Worm (Caenorhabditis elegans): ENCODE data around the gene vit-2.

The vit-2 gene

DNA sequence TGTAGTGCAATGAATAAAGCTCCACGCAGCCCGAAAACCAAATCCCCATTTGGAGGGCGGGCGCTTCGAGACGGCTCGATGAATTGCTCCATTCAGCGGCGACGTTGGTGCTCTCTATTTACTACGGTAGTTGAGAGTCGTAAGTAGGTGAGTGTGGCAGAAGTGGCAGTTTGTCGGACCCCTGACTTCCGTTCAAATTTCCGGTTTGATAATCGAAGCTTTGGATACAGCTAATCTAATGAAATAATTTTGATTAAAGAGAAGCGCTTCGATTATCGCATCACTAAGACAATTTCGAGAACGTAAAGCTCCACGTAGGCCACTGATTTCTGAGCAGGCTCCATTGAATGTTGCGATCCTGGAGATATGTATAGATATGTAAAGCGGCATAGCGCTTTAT is 16.3 kb upstream of the vit-2 start, which contains the start of gene ets-5:
Gene ets-5, minus strand, starts transcription at position 32 of the 400 bp plus-strand sequence.
- TF ChIP-seq W03F9.2 (tag; optimal IDR thresholded peaks at IDR 0.05) (no peak), dao-5 (tag; optimal IDR thresholded peaks at IDR 0.05) (no peak), him-1 (tag; optimal IDR thresholded peaks at IDR 0.05) (no peak)

DNA sequence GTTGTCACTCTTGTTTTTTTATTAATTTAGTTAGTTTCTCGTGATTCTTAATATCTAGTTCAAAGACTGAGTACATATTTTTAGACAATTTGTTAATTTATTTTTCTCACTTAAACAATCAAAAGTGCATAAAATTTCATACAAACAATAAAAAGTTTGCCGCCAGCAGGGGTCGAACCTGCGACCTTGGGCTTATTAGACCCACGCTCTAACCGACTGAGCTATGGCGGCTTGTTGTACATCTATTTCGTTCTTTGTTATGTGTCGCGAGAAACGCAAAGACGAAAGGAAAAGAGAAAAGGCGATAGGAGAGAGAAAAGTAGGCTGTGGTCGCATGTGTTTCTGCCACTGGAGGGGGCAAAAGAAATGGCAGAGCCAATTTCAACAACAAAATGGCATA is 15.4 kb upstream of the vit-2 start:
- TF ChIP-seq him-1 (tag; optimal IDR thresholded peaks at IDR 0.05) (peak; percentile 84), dao-5 (tag; optimal IDR thresholded peaks at IDR 0.05) (peak; percentile 71), W03F9.2 (tag; optimal IDR thresholded peaks at IDR 0.05) (peak; percentile 37)

DNA sequence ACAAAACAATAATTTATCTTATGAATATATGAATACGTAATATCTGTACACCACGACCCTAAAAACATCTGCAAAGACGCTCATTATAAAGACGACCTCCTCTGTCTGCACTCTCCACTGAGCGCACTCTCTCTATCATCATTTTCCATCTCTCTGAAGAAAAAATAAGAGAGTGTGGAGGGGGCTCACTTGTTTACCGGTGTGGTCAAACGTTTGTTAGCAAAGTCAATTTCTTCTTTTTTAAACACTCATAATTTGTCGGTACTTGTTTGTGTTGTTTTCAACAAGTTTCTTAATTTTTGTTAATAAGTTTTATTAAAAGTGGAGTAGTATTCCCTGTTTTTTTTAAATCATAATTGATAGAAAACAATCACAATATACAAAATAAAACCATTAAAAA is 14.6 kb upstream of the vit-2 start:
- TF ChIP-seq him-1 (tag; optimal IDR thresholded peaks at IDR 0.05): no peak
- TF ChIP-seq dao-5 (tag; optimal IDR thresholded peaks at IDR 0.05): no peak
- TF ChIP-seq W03F9.2 (tag; optimal IDR thresholded peaks at IDR 0.05): no peak

DNA sequence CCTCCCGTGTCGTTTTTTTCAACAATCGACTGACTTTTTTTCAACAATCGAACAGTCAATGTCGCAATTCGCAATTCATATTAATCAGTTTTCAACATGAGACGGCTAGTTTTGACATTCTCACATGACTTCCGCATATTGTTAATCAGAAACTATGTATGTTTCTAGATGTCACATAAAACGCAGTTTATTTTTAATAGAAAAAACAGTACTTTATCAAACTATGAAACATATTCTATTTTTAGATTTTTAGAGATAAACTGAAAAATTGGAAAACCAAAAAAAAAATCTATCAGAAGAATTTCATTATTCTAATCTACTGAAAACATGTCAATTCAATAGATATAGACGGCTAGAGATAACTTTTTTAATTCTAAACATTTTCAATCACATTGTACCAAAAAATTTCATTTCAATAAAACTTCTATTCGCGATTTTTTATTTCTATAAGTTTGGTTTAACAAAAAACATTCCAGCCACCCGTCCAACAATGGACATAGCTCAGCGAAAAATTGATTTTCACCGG is 13.4 kb upstream of the vit-2 start, which contains the start of gene pnk-4:
Gene pnk-4, plus strand, starts transcription at position 476 of the 526 bp plus-strand sequence.
- TF ChIP-seq him-1 (tag; optimal IDR thresholded peaks at IDR 0.05): no peak
- no peak for TF ChIP-seq W03F9.2 (tag; optimal IDR thresholded peaks at IDR 0.05)
- no peak for TF ChIP-seq dao-5 (tag; optimal IDR thresholded peaks at IDR 0.05)

DNA sequence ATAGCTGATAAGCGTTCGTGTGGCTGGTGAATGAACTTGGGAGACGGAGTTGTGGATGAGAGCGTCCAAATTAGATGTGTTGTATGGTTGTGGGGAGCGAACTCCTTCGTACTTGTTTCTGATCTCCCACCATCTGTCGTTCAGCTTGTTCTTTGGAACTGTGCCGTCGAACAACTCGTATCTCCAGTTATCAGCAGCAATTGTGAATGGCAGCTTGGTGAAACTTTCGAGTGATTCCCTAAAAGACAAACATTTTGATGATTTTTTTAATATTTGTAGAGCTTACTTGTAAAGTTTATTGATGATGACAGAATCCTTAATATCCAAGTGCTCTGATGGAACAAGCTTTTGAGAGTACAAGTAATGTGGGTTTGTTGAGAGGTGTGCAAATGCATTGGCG is 6.8 kb upstream of the vit-2 start:
- TF ChIP-seq W03F9.2 (tag; optimal IDR thresholded peaks at IDR 0.05) (no peak), dao-5 (tag; optimal IDR thresholded peaks at IDR 0.05) (no peak), him-1 (tag; optimal IDR thresholded peaks at IDR 0.05) (no peak)

DNA sequence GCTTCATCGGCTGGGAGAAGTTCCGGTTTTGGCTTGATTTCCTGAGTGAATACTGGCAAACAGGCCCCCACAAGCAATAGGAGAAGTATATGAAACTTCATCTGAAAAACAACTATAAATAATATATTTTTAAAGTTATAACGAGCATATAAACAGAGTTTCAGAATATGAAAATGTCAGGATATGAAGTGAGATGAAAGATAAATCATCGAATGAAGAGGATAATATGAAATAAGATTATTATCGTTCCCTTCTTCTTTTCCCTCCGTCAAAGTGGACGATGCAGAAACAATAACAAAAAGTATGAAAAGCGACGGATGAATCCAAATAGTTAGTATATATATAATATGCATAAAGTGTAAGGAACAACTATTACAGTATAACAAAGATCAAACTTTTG is 3.9 kb upstream of the vit-2 start, which contains the start of gene acn-1:
Gene acn-1, minus strand, starts transcription at position 101 of the 400 bp plus-strand sequence.
- TF ChIP-seq W03F9.2 (tag; optimal IDR thresholded peaks at IDR 0.05) (no peak), him-1 (tag; optimal IDR thresholded peaks at IDR 0.05) (no peak), dao-5 (tag; optimal IDR thresholded peaks at IDR 0.05) (no peak)

DNA sequence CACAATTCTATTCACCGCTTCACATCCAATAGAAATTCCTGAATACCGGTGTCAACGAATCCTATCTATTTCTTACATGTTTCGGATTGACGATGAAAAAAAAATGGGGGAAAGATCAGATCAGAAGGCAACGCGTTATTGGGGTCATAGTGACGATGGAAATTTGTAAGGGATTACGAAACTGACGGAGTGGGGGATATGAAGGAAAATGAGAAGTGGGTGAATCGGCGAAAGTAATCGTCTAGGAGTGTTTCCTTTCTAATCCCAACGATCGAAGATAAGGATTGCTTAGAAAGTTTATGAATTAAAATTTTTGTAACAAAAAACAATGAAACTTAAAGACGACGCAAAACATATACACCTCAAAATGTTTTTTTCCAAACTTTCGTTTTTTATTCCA is 1.9 kb upstream of the vit-2 start:
- TF ChIP-seq him-1 (tag; optimal IDR thresholded peaks at IDR 0.05): no peak
- TF ChIP-seq W03F9.2 (tag; optimal IDR thresholded peaks at IDR 0.05): no peak
- TF ChIP-seq dao-5 (tag; optimal IDR thresholded peaks at IDR 0.05): no peak

DNA sequence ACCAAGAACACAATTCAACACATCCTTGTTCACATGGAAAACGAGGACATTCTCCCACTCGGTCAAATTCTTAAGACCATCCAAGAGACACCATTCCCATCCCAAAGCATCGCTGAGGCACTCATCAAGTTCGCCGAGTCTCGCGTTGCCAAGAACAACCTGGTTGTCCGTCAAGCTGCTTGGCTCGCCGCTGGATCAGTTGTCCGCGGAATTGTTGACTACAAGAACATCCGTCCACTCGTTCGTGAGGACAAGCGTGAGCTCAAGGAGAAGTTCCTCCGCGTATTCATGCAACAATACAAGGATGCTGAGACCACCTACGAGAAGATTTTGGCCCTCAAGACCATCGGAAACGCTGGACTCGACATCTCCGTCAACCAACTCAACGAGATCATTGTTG is 1.5 kb downstream of the vit-2 start:
- TF ChIP-seq dao-5 (tag; optimal IDR thresholded peaks at IDR 0.05) (no peak), W03F9.2 (tag; optimal IDR thresholded peaks at IDR 0.05) (no peak), him-1 (tag; optimal IDR thresholded peaks at IDR 0.05) (no peak)

DNA sequence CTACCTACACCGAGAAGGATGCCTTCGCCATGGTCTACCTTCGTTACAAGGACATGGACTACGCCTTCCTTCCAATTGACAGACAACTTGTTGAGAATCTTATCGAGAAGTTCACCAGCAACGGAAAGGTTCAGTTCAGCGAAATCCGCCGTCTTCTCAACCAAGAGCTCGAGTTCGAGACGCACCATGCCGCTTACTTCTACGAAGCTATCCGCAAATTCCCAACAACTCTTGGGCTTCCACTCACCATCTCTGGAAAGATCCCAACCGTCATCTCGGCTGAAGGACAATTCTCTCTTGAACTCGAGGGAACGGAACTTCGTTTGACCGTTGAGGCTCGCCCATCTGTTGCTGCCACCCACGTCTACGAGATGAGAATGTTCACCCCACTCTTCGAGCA is 2.6 kb downstream of the vit-2 start:
- TF ChIP-seq him-1 (tag; optimal IDR thresholded peaks at IDR 0.05): no peak
- no peak for TF ChIP-seq dao-5 (tag; optimal IDR thresholded peaks at IDR 0.05)
- no peak for TF ChIP-seq W03F9.2 (tag; optimal IDR thresholded peaks at IDR 0.05)

DNA sequence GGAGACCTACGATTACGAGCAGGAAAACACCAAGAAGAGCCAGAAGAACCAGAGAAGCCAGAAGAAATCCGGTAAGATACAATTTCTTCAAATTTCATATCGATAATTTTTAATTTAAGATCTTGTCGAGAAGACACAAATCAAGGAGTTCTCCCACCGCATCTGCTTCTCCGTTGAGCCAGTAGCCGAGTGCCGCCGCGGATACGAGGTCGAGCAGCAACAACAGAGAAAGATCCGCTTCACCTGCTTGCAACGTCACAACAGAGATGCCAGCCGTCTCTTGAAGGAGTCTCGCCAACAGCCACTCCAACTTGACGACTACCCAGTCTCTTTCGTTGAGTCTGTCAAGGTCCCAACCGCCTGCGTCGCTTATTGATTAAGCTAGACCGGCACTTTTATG is 4.9 kb downstream of the vit-2 start:
- TF ChIP-seq him-1 (tag; optimal IDR thresholded peaks at IDR 0.05) (no peak), dao-5 (tag; optimal IDR thresholded peaks at IDR 0.05) (no peak), W03F9.2 (tag; optimal IDR thresholded peaks at IDR 0.05) (no peak)

DNA sequence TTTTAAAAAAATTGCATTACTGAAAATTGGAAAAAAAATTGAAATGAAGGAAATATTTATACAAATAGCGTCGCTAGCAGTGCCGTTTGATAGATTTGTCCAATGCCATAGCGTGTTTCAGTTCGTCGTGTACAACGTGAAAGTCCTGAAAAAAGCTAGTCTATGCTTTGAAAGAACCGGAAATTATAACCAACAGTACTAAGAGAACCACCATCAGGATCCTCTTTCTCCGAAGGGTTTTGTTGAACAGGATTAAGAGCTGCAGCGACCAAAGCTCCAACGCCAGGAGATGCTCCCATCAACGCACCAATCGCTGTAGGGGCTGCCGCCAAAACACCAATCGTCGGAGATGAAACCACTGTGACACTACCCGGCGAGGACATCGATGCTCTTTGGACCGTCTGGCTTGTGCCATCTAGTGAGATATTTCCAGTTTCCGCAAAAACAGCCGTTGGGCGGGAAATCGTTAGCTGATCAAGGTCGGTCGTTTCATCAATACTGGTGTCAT is 5.4 kb downstream of the vit-2 start:
- no peak for TF ChIP-seq dao-5 (tag; optimal IDR thresholded peaks at IDR 0.05)
- TF ChIP-seq him-1 (tag; optimal IDR thresholded peaks at IDR 0.05): no peak
- no peak for TF ChIP-seq W03F9.2 (tag; optimal IDR thresholded peaks at IDR 0.05)

DNA sequence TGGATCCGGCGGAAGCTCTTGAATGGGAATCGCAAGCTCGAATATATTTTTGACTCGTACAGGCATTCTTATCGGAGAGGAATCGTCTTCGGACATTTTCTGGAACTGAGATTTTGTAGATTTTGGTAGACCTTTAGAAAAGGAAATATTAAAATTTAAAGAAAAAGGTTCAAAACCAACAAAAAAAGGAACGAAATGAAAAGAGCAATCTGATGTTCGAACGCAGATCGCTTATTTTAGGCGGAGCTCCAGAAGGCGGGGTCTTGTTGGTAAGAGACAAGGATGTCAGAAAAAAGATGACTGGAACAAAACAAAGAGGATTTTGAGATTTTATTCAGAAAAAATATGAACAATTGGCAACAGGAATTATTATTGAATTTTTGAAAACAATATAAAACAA is 6.1 kb downstream of the vit-2 start, which contains the start of gene C42D8.9:
Gene C42D8.9, minus strand, starts transcription at position 101 of the 400 bp plus-strand sequence.
- no peak for TF ChIP-seq him-1 (tag; optimal IDR thresholded peaks at IDR 0.05)
- no peak for TF ChIP-seq W03F9.2 (tag; optimal IDR thresholded peaks at IDR 0.05)
- TF ChIP-seq dao-5 (tag; optimal IDR thresholded peaks at IDR 0.05): no peak

DNA sequence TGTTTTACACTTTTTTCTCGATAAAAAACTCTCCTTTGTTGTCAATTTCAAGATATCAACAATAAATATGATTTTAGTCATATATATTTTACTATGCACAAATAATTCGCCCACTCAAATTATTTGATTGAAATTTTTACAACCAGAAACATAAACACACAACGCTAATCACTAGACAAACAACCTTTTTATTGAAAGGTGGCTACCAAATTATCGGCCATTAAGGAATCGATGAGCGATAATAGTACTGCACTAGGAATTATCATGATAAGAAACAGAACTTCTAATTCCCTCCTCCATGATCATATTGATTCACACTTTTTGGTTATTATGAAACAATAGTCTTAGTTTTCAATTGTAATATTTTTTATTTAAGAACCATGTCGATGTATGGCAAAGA is 8.3 kb downstream of the vit-2 start, which contains the start of gene C42D8.1:
Gene C42D8.1, plus strand, starts transcription at position 377 of the 400 bp plus-strand sequence.
- TF ChIP-seq dao-5 (tag; optimal IDR thresholded peaks at IDR 0.05) (no peak), W03F9.2 (tag; optimal IDR thresholded peaks at IDR 0.05) (no peak), him-1 (tag; optimal IDR thresholded peaks at IDR 0.05) (no peak)

DNA sequence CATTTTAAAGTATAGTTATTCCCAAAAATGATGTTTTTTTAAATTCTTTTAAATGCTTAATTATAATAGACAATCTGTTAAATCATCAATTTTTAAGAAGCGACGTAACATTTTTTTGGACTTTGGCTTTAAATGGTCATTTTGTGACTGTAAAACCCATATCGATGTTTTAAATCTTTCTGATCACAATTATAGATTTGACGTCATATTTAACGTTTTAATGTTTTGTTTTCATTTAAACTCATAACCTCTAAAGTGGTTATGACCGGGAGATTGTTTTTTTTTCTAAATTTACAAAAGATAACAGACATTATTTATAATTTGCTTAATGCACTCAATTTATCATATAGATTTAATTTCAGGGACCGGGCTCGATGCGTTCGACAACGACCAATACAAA is 11.1 kb downstream of the vit-2 start:
- TF ChIP-seq him-1 (tag; optimal IDR thresholded peaks at IDR 0.05): no peak
- no peak for TF ChIP-seq W03F9.2 (tag; optimal IDR thresholded peaks at IDR 0.05)
- TF ChIP-seq dao-5 (tag; optimal IDR thresholded peaks at IDR 0.05): no peak

DNA sequence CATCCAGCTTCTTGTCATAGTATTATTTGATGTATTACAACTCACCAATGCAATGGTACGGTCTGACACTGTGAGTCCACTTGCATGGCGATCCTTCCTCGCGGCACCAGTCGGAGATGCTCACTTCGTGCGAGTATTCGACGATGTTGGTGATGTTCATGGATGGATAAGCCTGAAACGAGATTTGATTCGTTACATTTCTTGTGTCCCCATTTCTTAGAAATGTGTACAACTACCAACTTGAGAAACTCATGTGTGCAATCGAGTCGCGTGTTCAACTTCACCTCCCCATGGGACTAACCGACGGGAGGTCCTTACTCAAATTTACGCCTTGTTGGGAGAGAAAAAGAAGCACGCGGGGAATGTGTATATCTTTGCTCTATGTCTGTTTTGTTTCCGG is 14.7 kb downstream of the vit-2 start:
- TF ChIP-seq him-1 (tag; optimal IDR thresholded peaks at IDR 0.05) (no peak), dao-5 (tag; optimal IDR thresholded peaks at IDR 0.05) (no peak), W03F9.2 (tag; optimal IDR thresholded peaks at IDR 0.05) (no peak)
